Worm (Caenorhabditis elegans): ENCODE data around the gene T04A8.7.
A peak's percentile ranks its signal among the peaks of the same experiment; 100 is the strongest.

DNA sequence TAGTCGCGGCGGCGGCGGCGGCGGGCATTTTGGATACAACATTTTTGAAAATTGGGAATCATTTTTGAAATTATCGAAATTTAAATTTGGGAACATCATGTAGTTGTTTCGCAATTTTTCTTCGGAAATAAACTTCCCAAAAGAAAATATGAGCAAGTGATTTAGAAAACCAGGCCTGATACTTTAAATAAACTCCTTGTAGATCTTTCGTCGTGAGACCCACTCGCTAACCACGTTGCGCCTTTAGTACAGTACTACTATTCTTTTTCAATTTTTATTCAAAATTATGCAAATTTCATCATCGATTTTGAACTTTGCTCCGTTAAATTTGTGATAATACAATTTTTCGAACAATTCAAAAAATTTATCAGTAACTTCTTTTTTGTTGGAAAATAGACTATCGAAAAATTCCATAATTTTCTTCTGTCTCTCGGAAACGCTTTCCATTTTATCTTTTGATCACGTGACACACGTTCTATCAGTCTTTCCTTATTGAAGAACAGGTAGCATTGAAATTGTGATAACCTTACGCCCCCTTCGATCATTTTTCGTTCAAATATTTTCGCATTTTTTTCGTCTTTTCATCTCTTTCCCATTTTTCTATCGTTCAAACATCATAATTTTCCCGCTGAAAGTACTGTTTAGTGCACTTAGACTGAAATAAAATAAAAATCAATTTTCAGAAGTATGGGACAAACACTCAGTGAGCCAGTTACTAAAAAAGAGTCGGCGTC is 45.2 kb upstream of the T04A8.7 start, which contains the start of gene ppm-2:
- TF ChIP-seq lin-15B (tag; optimal IDR thresholded peaks at IDR 0.05), result no peak
- TF ChIP-seq snpc-4 (tag; optimal IDR thresholded peaks at IDR 0.05), result no peak
- TF ChIP-seq nhr-23 (tag; optimal IDR thresholded peaks at IDR 0.05), result peak; percentile 39
- TF ChIP-seq ztf-11 (tag; optimal IDR thresholded peaks at IDR 0.05), result no peak
- TF ChIP-seq skn-1 (tag; optimal IDR thresholded peaks at IDR 0.05), result no peak
- no peak for TF ChIP-seq ceh-9 (tag; optimal IDR thresholded peaks at IDR 0.05)
- no peak for TF ChIP-seq nhr-76 (tag; optimal IDR thresholded peaks at IDR 0.05)
